Fruit fly (Drosophila melanogaster): ENCODE results near the gene CG18814.

The CG18814 gene

dm6 chr3L:16359219-16359748 is 10.3 kb upstream of the CG18814 start, which contains the start of gene ringer (continued):
- TF ChIP-seq unc-4 (GFP tag; IDR thresholded peaks at IDR 0.05; ENCODE audit: partially characterized antibody) (no peak), Hmr (GFP tag; optimal IDR thresholded peaks at IDR 0.05) (peak; percentile 48), CG17385 (GFP tag; optimal IDR thresholded peaks at IDR 0.05) (no peak), CG14860 (GFP tag; IDR thresholded peaks at IDR 0.05; ENCODE audit: partially characterized antibody) (no peak), CG2678 (tag; optimal IDR thresholded peaks at IDR 0.05) (peak; percentile 16), Meics (GFP tag; optimal IDR thresholded peaks at IDR 0.05) (peak; percentile 33), Bgb (GFP tag; IDR thresholded peaks at IDR 0.05; ENCODE audit: partially characterized antibody) (peak; percentile 21; the same call in 1 of the 2 replicates), lab (GFP tag; optimal IDR thresholded peaks at IDR 0.05) (peak; percentile 12), ken (GFP tag; IDR thresholded peaks at IDR 0.05) (no peak)

- TF ChIP-seq seq (GFP tag; IDR thresholded peaks at IDR 0.05) = no peak
- no peak for TF ChIP-seq Trl (optimal IDR thresholded peaks at IDR 0.05)
- TF ChIP-seq Trl (GFP tag; optimal IDR thresholded peaks at IDR 0.05) = no peak
- no peak for TF ChIP-seq hbn (GFP tag; IDR thresholded peaks at IDR 0.05; ENCODE audit: partially characterized antibody)
- no peak for TF ChIP-seq CG8290 (GFP tag; optimal IDR thresholded peaks at IDR 0.05)
- peak in 1 of 2 experiments; percentile 7 for TF ChIP-seq CG8290 (tag; optimal IDR thresholded peaks at IDR 0.05)
- TF ChIP-seq CG5953 (GFP tag; IDR thresholded peaks at IDR 0.05) = no peak
- no peak for TF ChIP-seq Fer3 (tag; optimal IDR thresholded peaks at IDR 0.05)
- TF ChIP-seq sens (GFP tag) = peak; percentile 56
- TF ChIP-seq run (tag; optimal IDR thresholded peaks at IDR 0.05) = no peak
- TF ChIP-seq bbx (GFP tag; IDR thresholded peaks at IDR 0.05; ENCODE audit: partially characterized antibody) = no peak
- TF ChIP-seq CG2875 (GFP tag; optimal IDR thresholded peaks at IDR 0.05) = no peak
- TF ChIP-seq gfzf (GFP tag; optimal IDR thresholded peaks at IDR 0.05) = no peak
- TF ChIP-seq sisA (GFP tag; IDR thresholded peaks at IDR 0.05) = no peak
- TF ChIP-seq tin (GFP tag; optimal IDR thresholded peaks at IDR 0.05) = no peak
- no peak for TF ChIP-seq CG11093 (GFP tag; IDR thresholded peaks at IDR 0.05)
- TF ChIP-seq pfk (GFP tag; optimal IDR thresholded peaks at IDR 0.05) = no peak
- no peak for TF ChIP-seq CG2889 (GFP tag; IDR thresholded peaks at IDR 0.05)
- TF ChIP-seq CG6175 (GFP tag; IDR thresholded peaks at IDR 0.05) = no peak
- no peak for TF ChIP-seq GATAe (GFP tag; conservative IDR thresholded peaks at IDR 0.05)
- TF ChIP-seq CG4730 (GFP tag; IDR thresholded peaks at IDR 0.05) = no peak
- TF ChIP-seq lilli (GFP tag; optimal IDR thresholded peaks at IDR 0.05) = no peak
- TF ChIP-seq Ravus (GFP tag; IDR thresholded peaks at IDR 0.05) = no peak
- no peak for TF ChIP-seq CG10321 (GFP tag; IDR thresholded peaks at IDR 0.05)
- TF ChIP-seq CG11723 (GFP tag; optimal IDR thresholded peaks at IDR 0.05) = no peak
- peak; percentile 18 for TF ChIP-seq CG12769 (tag; optimal IDR thresholded peaks at IDR 0.05)
- TF ChIP-seq Oaz (GFP tag; IDR thresholded peaks at IDR 0.05) = no peak
- TF ChIP-seq scrt (GFP tag; optimal IDR thresholded peaks at IDR 0.05) = no peak
- TF ChIP-seq Six4 (GFP tag; optimal IDR thresholded peaks at IDR 0.05) = no peak
- no peak for TF ChIP-seq CG17186 (GFP tag; optimal IDR thresholded peaks at IDR 0.05)
- TF ChIP-seq CG10543 (GFP tag; optimal IDR thresholded peaks at IDR 0.05) = no peak
- TF ChIP-seq CG5180 (GFP tag; optimal IDR thresholded peaks at IDR 0.05) = no peak
- TF ChIP-seq CG33557 (GFP tag; optimal IDR thresholded peaks at IDR 0.05) = no peak
- no peak for TF ChIP-seq CG14860 (GFP tag; IDR thresholded peaks at IDR 0.05; ENCODE audit: partially characterized antibody)
- TF ChIP-seq CG3281 (GFP tag; optimal IDR thresholded peaks at IDR 0.05) = peak; percentile 2
- no peak for TF ChIP-seq az2 (GFP tag; optimal IDR thresholded peaks at IDR 0.05)
- TF ChIP-seq Mrtf (GFP tag; IDR thresholded peaks at IDR 0.05) = no peak
- no peak for TF ChIP-seq CG14710 (tag; optimal IDR thresholded peaks at IDR 0.05)
- TF ChIP-seq dmrt99B (tag; optimal IDR thresholded peaks at IDR 0.05) = no peak
- no peak for TF ChIP-seq cad (GFP tag; optimal IDR thresholded peaks at IDR 0.05)
- TF ChIP-seq schlank (tag; optimal IDR thresholded peaks at IDR 0.05) = no peak
- no peak for TF ChIP-seq chn (GFP tag; optimal IDR thresholded peaks at IDR 0.05)
Observed at dm6 chr3L:16359795-16360194, 9.8 kb upstream of the CG18814 start.

Data from whole organism, embryonic.